Worm (Caenorhabditis elegans) whole organism, L1 larva: ENCODE results near the gene cdh-7.

ENCODE experiments used
- blmp-1 ChIP-seq: fragments of 150-350 bp; optimal IDR thresholded peaks from 2 replicates; lab custom pipeline; 2014; ENCODE audit warnings: missing biosample characterization, missing genetic modification characterization
- nhr-12 ChIP-seq: sonication (generic microtip); optimal IDR thresholded peaks from 2 replicates; lab custom pipeline; 2017; ENCODE audit warnings: missing biosample characterization, missing genetic modification characterization
- nhr-28 ChIP-seq: fragments of 150-350 bp; optimal IDR thresholded peaks from 2 replicates; lab custom pipeline; 2014; ENCODE audit warnings: missing biosample characterization, missing genetic modification characterization
- unc-62 ChIP-seq: fragments of 150-350 bp; optimal IDR thresholded peaks from 2 replicates; lab custom pipeline; 2014; ENCODE audit warnings: missing biosample characterization, missing genetic modification reagents, missing genetic modification characterization

ce11 chrII:14801086-14801531 is 41.9 kb upstream of the cdh-7 start:
- no peak for TF ChIP-seq unc-62 (GFP tag; lab: Kevin White, UChicago)
- no peak for TF ChIP-seq nhr-12 (tag; lab: Kevin White, UChicago)
- no peak for TF ChIP-seq blmp-1
- TF ChIP-seq nhr-28: no peak
